Fruit fly (Drosophila melanogaster) whole organism, embryonic: ENCODE measurements around the gene CG12069.

Experiments
- Abd-B ChIP-seq: fragments of 200-800 bp; sonication (Bioruptor generic); optimal IDR thresholded peaks from 2 replicates; lab custom pipeline; 2018; ENCODE audit warnings: missing biosample characterization, mild to moderate bottlenecking, missing genetic modification characterization, moderate library complexity
- Antp ChIP-seq: fragments of 200-800 bp; sonication (Bioruptor generic); optimal IDR thresholded peaks from 3 replicates; lab custom pipeline; 2016; ENCODE audit warnings: missing biosample characterization, missing genetic modification characterization
- Atf6 ChIP-seq: fragments of 200-800 bp; sonication (Bioruptor generic); IDR thresholded peaks from 2 replicates; pipeline ENCODE4 v1.3.6; 2022; ENCODE audit warnings: missing biosample characterization, missing genetic modification characterization
- Awh ChIP-seq: fragments of 200-800 bp; sonication (Bioruptor generic); IDR thresholded peaks from 2 replicates; pipeline ENCODE4, ENCODE4 v1.3.6; 2022; ENCODE audit warnings: missing biosample characterization, missing genetic modification characterization
- Bdp1 ChIP-seq: fragments of 200-800 bp; sonication (Bioruptor generic); optimal IDR thresholded peaks from 3 replicates; lab custom pipeline; 2016; ENCODE audit warnings: missing biosample characterization, missing genetic modification characterization
- CG10321 ChIP-seq: fragments of 200-800 bp; sonication (Bioruptor generic); IDR thresholded peaks from 2 replicates; pipeline ENCODE4 v1.3.6; 2022; ENCODE audit warnings: missing biosample characterization, missing genetic modification characterization
- CG11504 ChIP-seq: fragments of 200-800 bp; sonication (Bioruptor generic); optimal IDR thresholded peaks from 3 replicates; lab custom pipeline; 2019; ENCODE audit warnings: missing biosample characterization, mild to moderate bottlenecking, missing genetic modification characterization, moderate library complexity
- CG11696 ChIP-seq: fragments of 200-800 bp; sonication (Bioruptor generic); IDR thresholded peaks from 2 replicates; pipeline ENCODE4 v1.3.6; 2022; ENCODE audit warnings: missing biosample characterization, missing genetic modification characterization
- CG13424 ChIP-seq: fragments of 200-800 bp; sonication (Bioruptor generic); optimal IDR thresholded peaks from 2 replicates; lab custom pipeline; 2019; ENCODE audit warnings: missing biosample characterization, mild to moderate bottlenecking, missing genetic modification characterization, moderate library complexity
- CG16815 ChIP-seq: fragments of 200-800 bp; sonication (Bioruptor generic); optimal IDR thresholded peaks from 3 replicates; lab custom pipeline; 2017; ENCODE audit warnings: missing biosample characterization, mild to moderate bottlenecking, missing genetic modification characterization
- CG17802 ChIP-seq: fragments of 200-800 bp; sonication (Bioruptor generic); optimal IDR thresholded peaks from 2 replicates; lab custom pipeline; 2018; ENCODE audit warnings: missing biosample characterization, mild to moderate bottlenecking, missing genetic modification characterization, moderate library complexity
- CG18011 ChIP-seq: fragments of 200-800 bp; sonication (Bioruptor generic); optimal IDR thresholded peaks from 2 replicates; lab custom pipeline; 2017; ENCODE audit warnings: missing biosample characterization, missing genetic modification characterization, mild to moderate bottlenecking, moderate library complexity, missing genotype
- CG2116 ChIP-seq: fragments of 200-800 bp; sonication (Bioruptor generic); optimal IDR thresholded peaks from 3 replicates; lab custom pipeline; 2018; ENCODE audit warnings: missing biosample characterization, mild to moderate bottlenecking, missing genetic modification characterization
- CG31388 ChIP-seq: fragments of 200-800 bp; sonication (Bioruptor generic); optimal IDR thresholded peaks from 2 replicates; lab custom pipeline; 2016; ENCODE audit warnings: missing biosample characterization, missing genetic modification characterization
- CG32532 ChIP-seq: fragments of 200-800 bp; sonication (Bioruptor generic); IDR thresholded peaks from 2 replicates; pipeline ENCODE4 v1.3.6; 2022; ENCODE audit warnings: missing biosample characterization, missing genetic modification characterization
- CG32767 ChIP-seq: fragments of 200-800 bp; sonication (Bioruptor generic); IDR thresholded peaks from 2 replicates; pipeline ENCODE4 v1.3.6; 2022; ENCODE audit warnings: missing biosample characterization, missing genetic modification characterization
- CG34224 ChIP-seq: fragments of 200-800 bp; sonication (Bioruptor generic); IDR thresholded peaks from 3 replicates; pipeline ENCODE4 v1.3.6; 2022; ENCODE audit warnings: missing biosample characterization, missing genetic modification characterization; ENCODE audit not compliant: partially characterized antibody
- CG4820 ChIP-seq: fragments of 200-800 bp; sonication (Bioruptor generic); optimal IDR thresholded peaks from 3 replicates; lab custom pipeline; 2016; ENCODE audit warnings: missing biosample characterization, missing genetic modification characterization
- CG5245 ChIP-seq: fragments of 200-800 bp; sonication (Bioruptor generic); optimal IDR thresholded peaks from 3 replicates; lab custom pipeline; 2016; ENCODE audit warnings: missing biosample characterization, missing genetic modification characterization
- CG6654 ChIP-seq: fragments of 200-800 bp; sonication (Bioruptor generic); optimal IDR thresholded peaks from 2 replicates; lab custom pipeline; 2017; ENCODE audit warnings: missing biosample characterization, mild to moderate bottlenecking, missing genetic modification characterization
- CG7556 ChIP-seq: fragments of 200-800 bp; sonication (Bioruptor generic); optimal IDR thresholded peaks from 2 replicates; lab custom pipeline; 2017; ENCODE audit warnings: missing biosample characterization, mild to moderate bottlenecking, missing genetic modification characterization
- CG8924 ChIP-seq: fragments of 200-800 bp; optimal IDR thresholded peaks from 3 replicates; lab custom pipeline; 2019; ENCODE audit warnings: missing biosample characterization, mild to moderate bottlenecking, missing genetic modification characterization, moderate library complexity
- Mad ChIP-seq: fragments of 200-800 bp; sonication (Bioruptor generic); optimal IDR thresholded peaks from 2 replicates; lab custom pipeline; 2016; ENCODE audit warnings: missing biosample characterization, missing genetic modification characterization
- Sin3A ChIP-seq: fragments of >200 bp; optimal IDR thresholded peaks from 2 replicates; lab custom pipeline; 2018
- Vsx1 ChIP-seq: fragments of 200-800 bp; sonication (Bioruptor generic); optimal IDR thresholded peaks from 2 replicates; lab custom pipeline; 2017; ENCODE audit warnings: missing biosample characterization, mild to moderate bottlenecking, missing genetic modification characterization, missing genetic modification reagents
- Xrp1 ChIP-seq: fragments of 200-800 bp; sonication (Bioruptor generic); IDR thresholded peaks from 2 replicates; pipeline ENCODE4 v1.3.6; 2022; ENCODE audit warnings: missing biosample characterization, missing genetic modification characterization
- bbx ChIP-seq: fragments of 200-800 bp; sonication (Bioruptor generic); IDR thresholded peaks from 2 replicates; pipeline ENCODE4 v1.3.6; 2022; ENCODE audit warnings: missing biosample characterization, missing genetic modification characterization; ENCODE audit not compliant: partially characterized antibody
- cato ChIP-seq: fragments of 200-800 bp; sonication (Bioruptor generic); optimal IDR thresholded peaks from 2 replicates; lab custom pipeline; 2016; ENCODE audit warnings: missing biosample characterization, missing genetic modification characterization, borderline replicate concordance
- chif ChIP-seq, 2 experiments: fragments of 200-800 bp; sonication (Bioruptor generic); optimal IDR thresholded peaks; 3 replicates each; lab custom pipeline; 2016; ENCODE audit warnings: missing biosample characterization in 2 of 2, missing genetic modification characterization in 2 of 2
- chn ChIP-seq: fragments of 200-800 bp; sonication (Bioruptor generic); optimal IDR thresholded peaks from 2 replicates; lab custom pipeline; 2016; ENCODE audit warnings: missing biosample characterization, missing genetic modification characterization
- croc ChIP-seq: fragments of 200-800 bp; sonication (Bioruptor generic); conservative IDR thresholded peaks from 3 replicates; pipeline ENCODE4 v1.3.6; 2022; ENCODE audit warnings: missing biosample characterization, missing genetic modification characterization
- da ChIP-seq: fragments of 200-800 bp; sonication (Bioruptor generic); optimal IDR thresholded peaks from 2 replicates; lab custom pipeline; 2016; ENCODE audit warnings: missing biosample characterization, missing genetic modification characterization
- ems ChIP-seq: fragments of 200-800 bp; sonication (Bioruptor generic); optimal IDR thresholded peaks from 3 replicates; lab custom pipeline; 2016; ENCODE audit warnings: missing biosample characterization, missing genetic modification characterization
- exex ChIP-seq: fragments of 200-800 bp; sonication (Bioruptor generic); optimal IDR thresholded peaks from 4 replicates; lab custom pipeline; 2018; ENCODE audit warnings: missing biosample characterization, mild to moderate bottlenecking, missing genetic modification characterization, moderate library complexity
- fd96Cb ChIP-seq: fragments of 200-800 bp; sonication (Bioruptor generic); optimal IDR thresholded peaks from 2 replicates; lab custom pipeline; 2018; ENCODE audit warnings: missing biosample characterization, mild to moderate bottlenecking, missing genetic modification characterization, moderate library complexity
- grau ChIP-seq: fragments of 200-800 bp; optimal IDR thresholded peaks from 3 replicates; lab custom pipeline; 2019; ENCODE audit warnings: missing biosample characterization, mild to moderate bottlenecking, missing genetic modification characterization, moderate library complexity
- jumu ChIP-seq: fragments of 200-800 bp; sonication (Bioruptor generic); optimal IDR thresholded peaks from 3 replicates; lab custom pipeline; 2016; ENCODE audit warnings: missing biosample characterization, missing genetic modification characterization
- lilli ChIP-seq: fragments of 200-800 bp; sonication (Bioruptor generic); optimal IDR thresholded peaks from 3 replicates; lab custom pipeline; 2016; ENCODE audit warnings: missing biosample characterization, missing genetic modification characterization
- lov ChIP-seq, 2 experiments: fragments of 200-800 bp in 1 of 2; fragments of >200 bp in 1 of 2; sonication (Bioruptor generic) in 1 of 2; IDR thresholded peaks in 1 of 2; optimal IDR thresholded peaks in 1 of 2; 2 replicates in 1 of 2; 3 replicates in 1 of 2; pipeline versions ENCODE4 v1.3.6 to Lab custom; 2017 to 2022; ENCODE audit warnings: missing biosample characterization in 1 of 2, missing genetic modification characterization in 1 of 2
- maf-S ChIP-seq: fragments of 200-800 bp; sonication (Bioruptor generic); optimal IDR thresholded peaks from 2 replicates; lab custom pipeline; 2016; ENCODE audit warnings: missing biosample characterization, missing genetic modification characterization
- mam ChIP-seq: fragments of 200-800 bp; sonication (Bioruptor generic); optimal IDR thresholded peaks from 3 replicates; lab custom pipeline; 2016; ENCODE audit warnings: missing biosample characterization, missing genetic modification characterization
- nmo ChIP-seq: fragments of 200-800 bp; sonication (Bioruptor generic); optimal IDR thresholded peaks from 2 replicates; lab custom pipeline; 2018; ENCODE audit warnings: missing biosample characterization, mild to moderate bottlenecking, missing genetic modification characterization, moderate library complexity
- row ChIP-seq: fragments of 200-800 bp; sonication (Bioruptor generic); IDR thresholded peaks from 3 replicates; pipeline ENCODE4 v1.3.6; 2022; ENCODE audit warnings: missing biosample characterization, missing genetic modification characterization
- sc ChIP-seq, 3 experiments: fragments of >200 bp in 2 of 3; fragments of 200-800 bp in 1 of 3; sonication (Bioruptor generic) in 1 of 3; optimal IDR thresholded peaks; 2 replicates in 2 of 3; 3 replicates in 1 of 3; lab custom pipeline; 2017; ENCODE audit warnings: mild to moderate bottlenecking in 1 of 3, missing biosample characterization in 1 of 3, missing genetic modification characterization in 1 of 3, missing genetic modification reagents in 1 of 3
- tin ChIP-seq: fragments of 200-800 bp; sonication (Bioruptor generic); optimal IDR thresholded peaks from 3 replicates; lab custom pipeline; 2016; ENCODE audit warnings: missing biosample characterization, missing genetic modification characterization
- trh ChIP-seq: fragments of 200-800 bp; sonication (Bioruptor generic); optimal IDR thresholded peaks from 2 replicates; lab custom pipeline; 2016; ENCODE audit warnings: missing biosample characterization, missing genetic modification characterization
- tx ChIP-seq: fragments of 200-800 bp; sonication (Bioruptor generic); optimal IDR thresholded peaks from 2 replicates; lab custom pipeline; 2016; ENCODE audit warnings: missing biosample characterization, missing genetic modification characterization
- unpg ChIP-seq: fragments of 200-800 bp; sonication (Bioruptor generic); optimal IDR thresholded peaks from 3 replicates; lab custom pipeline; 2018; ENCODE audit warnings: missing biosample characterization, mild to moderate bottlenecking, missing genetic modification characterization, moderate library complexity
- vvl ChIP-seq: fragments of 200-800 bp; sonication (Bioruptor generic); IDR thresholded peaks from 2 replicates; pipeline ENCODE4 v1.3.6; 2022; ENCODE audit warnings: missing biosample characterization, missing genetic modification characterization
- yki ChIP-seq: fragments of >200 bp; optimal IDR thresholded peaks from 3 replicates; lab custom pipeline; 2018

Gene CG12069

dm6 chr3R:30734576-30734975, 39.3 kb upstream of the CG12069 start (continued):
- TF ChIP-seq CG32532 (GFP tag; lab: Robert Waterston, UW) (no peak), CG7556 (peak; percentile 42), CG2116 (GFP tag; lab: Kevin White, UChicago) (no peak), exex (tag; lab: Kevin White, UChicago) (no peak), tin (GFP tag; lab: Kevin White, UChicago) (peak; percentile 29), CG18011 (GFP tag; lab: Kevin White, UChicago) (no peak), chn (GFP tag; lab: Kevin White, UChicago) (no peak), CG16815 (GFP tag; lab: Kevin White, UChicago) (peak; percentile 50), Abd-B (GFP tag; lab: Kevin White, UChicago) (peak; percentile 49), mam (GFP tag; lab: Kevin White, UChicago) (no peak), CG10321 (no peak)

- TF ChIP-seq jumu (GFP tag; lab: Kevin White, UChicago) (no peak), grau (peak; percentile 35), Xrp1 (GFP tag; lab: Robert Waterston, UW) (peak; percentile 61; the same call in 1 of the 2 replicates), CG6654 (GFP tag; lab: Kevin White, UChicago) (no peak), Vsx1 (GFP tag; lab: Kevin White, UChicago) (no peak), nmo (GFP tag; lab: Kevin White, UChicago) (peak; percentile 18), yki (lab: Kevin White, UChicago) (no peak), trh (GFP tag; lab: Kevin White, UChicago) (no peak), ems (GFP tag; lab: Kevin White, UChicago) (no peak), Mad (GFP tag; lab: Kevin White, UChicago) (no peak), CG31388 (no peak), row (GFP tag; lab: Robert Waterston, UW) (peak; percentile 33; the same call in 2 of the 3 replicates), CG8924 (tag; lab: Kevin White, UChicago) (peak; percentile 36), Awh (GFP tag; lab: Robert Waterston, UW) (no peak), cato (GFP tag; lab: Kevin White, UChicago) (no peak), Atf6 (GFP tag; lab: Robert Waterston, UW) (no peak), CG17802 (no peak), unpg (peak; percentile 38), Bdp1 (GFP tag; lab: Kevin White, UChicago) (no peak), vvl (0 out of 2 replicates have a peak, but pooled peaks have one; percentile 10), maf-S (no peak), bbx (GFP tag; lab: Robert Waterston, UW) (no peak), croc (no peak), CG34224 (GFP tag; lab: Robert Waterston, UW) (no peak), chif (GFP tag; optimal IDR thresholded peaks at IDR 0.05; lab: Kevin White, UChicago) (no peak), sc (optimal IDR thresholded peaks at IDR 0.05; lab: Kevin White, UChicago) (no peak), sc (GFP tag; optimal IDR thresholded peaks at IDR 0.05; lab: Kevin White, UChicago) (no peak), Sin3A (lab: Kevin White, UChicago) (no peak), lilli (GFP tag; lab: Kevin White, UChicago) (no peak), fd96Cb (tag; lab: Kevin White, UChicago) (peak; percentile 50), Antp (GFP tag; lab: Kevin White, UChicago) (no peak), lov (optimal IDR thresholded peaks at IDR 0.05; lab: Kevin White, UChicago) (no peak), lov (GFP tag; IDR thresholded peaks at IDR 0.05; lab: Robert Waterston, UW) (no peak), CG18011 (GFP tag; lab: Kevin White, UChicago) (no peak), CG32532 (GFP tag; lab: Robert Waterston, UW) (no peak), CG4820 (GFP tag; lab: Kevin White, UChicago) (no peak), tx (GFP tag; lab: Kevin White, UChicago) (no peak), CG32767 (GFP tag; lab: Robert Waterston, UW) (no peak), da (no peak), CG11504 (peak; percentile 56), CG11696 (no peak), CG13424 (tag; lab: Kevin White, UChicago) (peak; percentile 14), CG5245 (GFP tag; lab: Kevin White, UChicago) (no peak)
Observed at dm6 chr3R:30733081-30733480, 37.8 kb upstream of the CG12069 start.
